Fruit fly (Drosophila melanogaster): Measurements from ENCODE around the gene CG14086.

The CG14086 gene

DNA sequence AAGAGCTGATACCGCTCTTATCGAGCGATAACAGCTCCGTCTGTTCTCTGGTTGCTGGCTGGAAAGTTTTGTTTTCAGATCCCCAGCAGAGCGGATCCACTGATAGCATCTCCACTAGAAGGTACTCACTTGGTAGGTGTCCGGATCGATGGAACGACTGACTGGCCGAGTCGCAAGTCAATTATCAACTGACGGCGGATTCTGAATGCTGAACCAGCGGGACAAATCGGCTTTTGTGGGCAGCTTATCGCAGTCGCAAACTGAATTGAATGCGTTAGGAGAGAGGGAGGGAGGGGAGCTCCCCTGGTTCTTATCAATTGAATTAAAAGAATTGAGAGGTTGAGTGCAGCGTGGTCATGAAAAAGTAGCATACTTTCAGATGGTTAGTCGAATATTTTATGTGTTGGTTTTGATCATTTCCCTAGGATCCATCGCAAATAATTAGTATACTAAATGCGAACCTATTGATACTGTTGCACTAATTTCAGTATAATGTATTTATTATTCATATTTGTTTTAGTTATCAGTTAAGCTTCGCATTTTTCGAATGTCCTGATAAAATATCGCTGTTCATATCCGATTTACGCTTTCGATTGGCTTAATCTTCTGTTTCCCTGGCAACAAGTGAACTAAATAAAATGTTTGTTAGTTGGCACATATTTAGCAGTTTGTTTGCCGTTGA, 6.7 kb upstream of the CG14086 start, which contains the start of the genes Aldh7A1 and CG14085 (continued):
- TF ChIP-seq Hmx (GFP tag; optimal IDR thresholded peaks at IDR 0.05) (no peak), shn (GFP tag; optimal IDR thresholded peaks at IDR 0.05) (no peak), mam (GFP tag; optimal IDR thresholded peaks at IDR 0.05) (no peak), vnd (GFP tag; IDR thresholded peaks at IDR 0.05; ENCODE audit: partially characterized antibody) (0 out of 3 replicates have a peak, but pooled peaks have one; percentile 38), CG16813 (GFP tag; IDR thresholded peaks at IDR 0.05; ENCODE audit: partially characterized antibody) (0 out of 3 replicates have a peak, but pooled peaks have one; percentile 6), CG11504 (tag; optimal IDR thresholded peaks at IDR 0.05) (no peak), Tbp (GFP tag; optimal IDR thresholded peaks at IDR 0.05) (no peak), CG34224 (GFP tag; IDR thresholded peaks at IDR 0.05; ENCODE audit: partially characterized antibody) (no peak), dysf (GFP tag; IDR thresholded peaks at IDR 0.05) (no peak), en (GFP tag; optimal IDR thresholded peaks at IDR 0.05) (no peak), CG10431 (GFP tag; optimal IDR thresholded peaks at IDR 0.05) (no peak), Ets65A (GFP tag) (no peak), lola (GFP tag; optimal IDR thresholded peaks at IDR 0.05) (no peak), CG3847 (GFP tag; IDR thresholded peaks at IDR 0.05) (no peak), CG34376 (GFP tag; optimal IDR thresholded peaks at IDR 0.05) (peak; percentile 90), CG6254 (GFP tag; optimal IDR thresholded peaks at IDR 0.05) (peak; percentile 18), Oli (tag; optimal IDR thresholded peaks at IDR 0.05) (no peak), Drgx (GFP tag; IDR thresholded peaks at IDR 0.05) (no peak), CG9817 (tag; optimal IDR thresholded peaks at IDR 0.05) (no peak), CG11247 (GFP tag; IDR thresholded peaks at IDR 0.05) (no peak), CG15479 (GFP tag; optimal IDR thresholded peaks at IDR 0.05) (no peak), CHES-1-like (GFP tag; optimal IDR thresholded peaks at IDR 0.05) (no peak), CG18619 (GFP tag; optimal IDR thresholded peaks at IDR 0.05) (no peak), Bdp1 (GFP tag; optimal IDR thresholded peaks at IDR 0.05) (no peak), onecut (GFP tag; IDR thresholded peaks at IDR 0.05) (no peak), CG6654 (GFP tag; optimal IDR thresholded peaks at IDR 0.05) (no peak), CG14050 (GFP tag; IDR thresholded peaks at IDR 0.05) (no peak), CG18011 (GFP tag; optimal IDR thresholded peaks at IDR 0.05) (no peak), Optix (GFP tag; IDR thresholded peaks at IDR 0.05) (no peak), CG33557 (GFP tag; optimal IDR thresholded peaks at IDR 0.05) (no peak), CG6791 (GFP tag; IDR thresholded peaks at IDR 0.05; ENCODE audit: partially characterized antibody) (no peak), gcm (GFP tag; optimal IDR thresholded peaks at IDR 0.05) (no peak), CG10979 (tag; optimal IDR thresholded peaks at IDR 0.05) (no peak), CG3726 (GFP tag; IDR thresholded peaks at IDR 0.05) (no peak), CTCF (GFP tag; optimal IDR thresholded peaks at IDR 0.05) (no peak), CG7963 (GFP tag; IDR thresholded peaks at IDR 0.05; ENCODE audit: partially characterized antibody) (no peak), so (GFP tag; IDR thresholded peaks at IDR 0.05) (no peak), tap (tag; optimal IDR thresholded peaks at IDR 0.05) (no peak), CG12236 (GFP tag; optimal IDR thresholded peaks at IDR 0.05) (no peak), Nf-YC (tag; optimal IDR thresholded peaks at IDR 0.05) (no peak), cg (GFP tag; optimal IDR thresholded peaks at IDR 0.05) (no peak), sisA (GFP tag; IDR thresholded peaks at IDR 0.05) (no peak), CG13296 (GFP tag; optimal IDR thresholded peaks at IDR 0.05) (no peak), CG1792 (GFP tag; optimal IDR thresholded peaks at IDR 0.05) (no peak), Deaf1 (tag; optimal IDR thresholded peaks at IDR 0.05) (peak; percentile 78), zfh2 (GFP tag; optimal IDR thresholded peaks at IDR 0.05) (no peak), Blimp-1 (GFP tag; optimal IDR thresholded peaks at IDR 0.05) (no peak), eve (GFP tag; optimal IDR thresholded peaks at IDR 0.05) (no peak), NC2α (GFP tag; optimal IDR thresholded peaks at IDR 0.05) (no peak), CG2120 (GFP tag; optimal IDR thresholded peaks at IDR 0.05) (no peak), CG3065 (GFP tag; optimal IDR thresholded peaks at IDR 0.05) (no peak)

Data from whole organism, embryonic.